Worm (Caenorhabditis elegans): ENCODE data around the gene swm-1.

The swm-1 gene

ce11 chrV:9024713-9025112 lies 30.0 kb downstream of the swm-1 start, which contains the start of gene bus-1:
TSS of gene bus-1 (minus strand) at chrV:9024813.
- no peak for TF ChIP-seq pqm-1 (tag; optimal IDR thresholded peaks at IDR 0.05)
- no peak for TF ChIP-seq nfya-1 (tag; optimal IDR thresholded peaks at IDR 0.05; ENCODE audit: insufficient read depth)
- no peak for TF ChIP-seq elt-2 (tag; optimal IDR thresholded peaks at IDR 0.05)
- no peak for TF ChIP-seq daf-12 (tag; optimal IDR thresholded peaks at IDR 0.05)
- no peak for TF ChIP-seq fkh-2 (tag; optimal IDR thresholded peaks at IDR 0.05)
- TF ChIP-seq jun-1 (tag; optimal IDR thresholded peaks at IDR 0.05): no peak
- TF ChIP-seq hmg-11 (tag; optimal IDR thresholded peaks at IDR 0.05): no peak
- TF ChIP-seq unc-39 (tag; optimal IDR thresholded peaks at IDR 0.05): no peak
- TF ChIP-seq mml-1 (tag; optimal IDR thresholded peaks at IDR 0.05): no peak
- TF ChIP-seq lsy-12 (tag; optimal IDR thresholded peaks at IDR 0.05): no peak
- no peak for TF ChIP-seq R02D3.7 (tag; optimal IDR thresholded peaks at IDR 0.05)
- TF ChIP-seq aly-2 (tag; optimal IDR thresholded peaks at IDR 0.05): no peak
- TF ChIP-seq nhr-12 (tag; optimal IDR thresholded peaks at IDR 0.05): no peak
- TF ChIP-seq ceh-28 (tag; optimal IDR thresholded peaks at IDR 0.05): no peak
- no peak for TF ChIP-seq elt-1 (tag; optimal IDR thresholded peaks at IDR 0.05)
- TF ChIP-seq nhr-76 (tag; optimal IDR thresholded peaks at IDR 0.05): no peak
- no peak for TF ChIP-seq nhr-28 (tag; optimal IDR thresholded peaks at IDR 0.05)
- TF ChIP-seq nhr-25 (tag; optimal IDR thresholded peaks at IDR 0.05): no peak

DNA sequence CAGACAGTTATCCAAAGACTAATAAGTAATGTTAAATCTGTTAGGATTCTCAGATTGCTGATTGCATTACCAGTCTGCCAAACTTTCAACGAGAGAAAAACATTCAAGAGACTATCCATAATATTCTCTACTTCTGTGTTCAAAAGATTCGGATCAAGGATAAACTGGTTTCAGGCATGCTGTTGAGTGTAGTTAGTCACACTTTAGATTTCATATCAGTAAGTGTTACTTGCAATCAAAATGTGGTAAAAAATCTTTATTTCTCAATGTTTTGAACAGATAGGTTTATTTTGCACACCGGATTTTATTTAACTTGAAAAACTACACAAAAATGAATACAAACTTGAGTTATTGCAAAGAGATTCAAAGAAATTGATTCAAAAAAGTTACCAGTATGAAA lies 32.6 kb downstream of the swm-1 start, which contains the start of gene oac-41:
TSS of gene oac-41 (minus strand) at position 101 of the 400 bp plus-strand sequence.
- no peak for TF ChIP-seq pqm-1 (tag; optimal IDR thresholded peaks at IDR 0.05)
- TF ChIP-seq ceh-28 (tag; optimal IDR thresholded peaks at IDR 0.05): no peak
- TF ChIP-seq elt-1 (tag; optimal IDR thresholded peaks at IDR 0.05): no peak
- TF ChIP-seq nhr-237 (tag; optimal IDR thresholded peaks at IDR 0.05): no peak
- no peak for TF ChIP-seq pha-4 (tag; optimal IDR thresholded peaks at IDR 0.05)
- no peak for TF ChIP-seq ceh-16 (tag; optimal IDR thresholded peaks at IDR 0.05)
- no peak for TF ChIP-seq fkh-2 (tag; optimal IDR thresholded peaks at IDR 0.05)
- no peak for TF ChIP-seq hmg-11 (tag; optimal IDR thresholded peaks at IDR 0.05)
- TF ChIP-seq unc-39 (tag; optimal IDR thresholded peaks at IDR 0.05): no peak
- TF ChIP-seq fos-1 (tag; optimal IDR thresholded peaks at IDR 0.05): no peak
- TF ChIP-seq zag-1 (tag; optimal IDR thresholded peaks at IDR 0.05): no peak
- TF ChIP-seq nhr-67 (tag; optimal IDR thresholded peaks at IDR 0.05): no peak
- no peak for TF ChIP-seq nhr-12 (tag; optimal IDR thresholded peaks at IDR 0.05)
- TF ChIP-seq aly-2 (tag; optimal IDR thresholded peaks at IDR 0.05): no peak
- TF ChIP-seq nhr-23 (tag; optimal IDR thresholded peaks at IDR 0.05): no peak
- no peak for TF ChIP-seq lsy-12 (tag; optimal IDR thresholded peaks at IDR 0.05)
- no peak for TF ChIP-seq elt-2 (tag; optimal IDR thresholded peaks at IDR 0.05)
- no peak for TF ChIP-seq ZK546.5 (tag; optimal IDR thresholded peaks at IDR 0.05)
- no peak for TF ChIP-seq nhr-25 (tag; optimal IDR thresholded peaks at IDR 0.05)

ce11 chrV:9018871-9019270 lies 35.8 kb downstream of the swm-1 start:
- no peak for TF ChIP-seq nhr-23 (tag; optimal IDR thresholded peaks at IDR 0.05)
- TF ChIP-seq nfya-1 (tag; optimal IDR thresholded peaks at IDR 0.05; ENCODE audit: insufficient read depth): no peak
- no peak for TF ChIP-seq ZK546.5 (tag; optimal IDR thresholded peaks at IDR 0.05)
- no peak for TF ChIP-seq jun-1 (tag; optimal IDR thresholded peaks at IDR 0.05)
- no peak for TF ChIP-seq elt-1 (tag; optimal IDR thresholded peaks at IDR 0.05)

ce11 chrV:9016479-9016878 lies 38.2 kb downstream of the swm-1 start, which contains the start of gene oac-40:
TSS of gene oac-40 (plus strand) at chrV:9016779.
- TF ChIP-seq fos-1 (tag; optimal IDR thresholded peaks at IDR 0.05) (no peak), ceh-16 (tag; optimal IDR thresholded peaks at IDR 0.05) (no peak), nhr-237 (tag; optimal IDR thresholded peaks at IDR 0.05) (no peak), nhr-76 (tag; optimal IDR thresholded peaks at IDR 0.05) (no peak), nhr-12 (tag; optimal IDR thresholded peaks at IDR 0.05) (no peak), unc-39 (tag; optimal IDR thresholded peaks at IDR 0.05) (no peak), nhr-77 (tag; optimal IDR thresholded peaks at IDR 0.05) (no peak), sea-2 (GFP tag; optimal IDR thresholded peaks at IDR 0.05) (no peak), pqm-1 (tag; optimal IDR thresholded peaks at IDR 0.05) (no peak), unc-62 (GFP tag; optimal IDR thresholded peaks at IDR 0.05) (no peak)

- TF ChIP-seq nhr-67 (tag; optimal IDR thresholded peaks at IDR 0.05) (no peak), skn-1 (tag; optimal IDR thresholded peaks at IDR 0.05) (no peak), pqm-1 (tag; optimal IDR thresholded peaks at IDR 0.05) (no peak)
Observed at ce11 chrV:9015540-9015939, 39.1 kb downstream of the swm-1 start, which contains the start of gene srt-18. TSS of gene srt-18 (minus strand) at chrV:9015640.

ce11 chrV:9013765-9014164 lies 40.9 kb downstream of the swm-1 start, which contains the start of gene srh-201:
TSS of gene srh-201 (minus strand) at chrV:9013865.
- TF ChIP-seq elt-2 (tag; optimal IDR thresholded peaks at IDR 0.05) (no peak), unc-39 (tag; optimal IDR thresholded peaks at IDR 0.05) (no peak), ztf-4 (tag; optimal IDR thresholded peaks at IDR 0.05) (no peak), zag-1 (tag; optimal IDR thresholded peaks at IDR 0.05) (no peak), egl-27 (tag; optimal IDR thresholded peaks at IDR 0.05) (no peak), pqm-1 (tag; optimal IDR thresholded peaks at IDR 0.05) (no peak), sea-2 (GFP tag; optimal IDR thresholded peaks at IDR 0.05) (no peak), nhr-28 (tag; optimal IDR thresholded peaks at IDR 0.05) (no peak)
